Worm (Caenorhabditis elegans) whole organism, L2 larva: ENCODE data around the gene Y70G10A.4.

Experiments used
- C34F6.9 ChIP-seq: fragments of 150-350 bp; optimal IDR thresholded peaks from 2 replicates; lab custom pipeline; 2014; ENCODE audit warnings: missing biosample characterization, missing genetic modification characterization
- F13H6.1 ChIP-seq: sonication (generic microtip); optimal IDR thresholded peaks from 2 replicates; lab custom pipeline; 2016; ENCODE audit warnings: missing genetic modification characterization, missing compliant biosample characterization
- Y55F3AM.14 ChIP-seq: fragments of 200-800 bp; sonication (Bioruptor generic); optimal IDR thresholded peaks from 2 replicates; lab custom pipeline; 2018; ENCODE audit warnings: mild to moderate bottlenecking, missing genetic modification characterization, missing compliant biosample characterization
- ZK546.5 ChIP-seq: sonication (generic microtip); optimal IDR thresholded peaks from 2 replicates; lab custom pipeline; 2017; ENCODE audit warnings: missing biosample characterization, missing genetic modification characterization
- alr-1 ChIP-seq: fragments of 150-350 bp; optimal IDR thresholded peaks from 2 replicates; lab custom pipeline; 2014; ENCODE audit warnings: missing biosample characterization, missing genetic modification characterization
- aly-2 ChIP-seq: fragments of 150-350 bp; optimal IDR thresholded peaks from 2 replicates; lab custom pipeline; 2014; ENCODE audit warnings: missing biosample characterization, missing genetic modification characterization
- blmp-1 ChIP-seq: sonication (generic microtip); optimal IDR thresholded peaks from 2 replicates; lab custom pipeline; 2017; ENCODE audit warnings: missing genetic modification characterization, mild to moderate bottlenecking, missing compliant biosample characterization, antibody characterized with exemption, moderate library complexity; ENCODE audit not compliant: insufficient read depth
- ceh-16 ChIP-seq: fragments of 150-350 bp; optimal IDR thresholded peaks from 2 replicates; lab custom pipeline; 2014; ENCODE audit warnings: missing biosample characterization, missing genetic modification characterization
- ceh-82 ChIP-seq: fragments of 150-350 bp; optimal IDR thresholded peaks from 2 replicates; lab custom pipeline; 2014; ENCODE audit warnings: missing biosample characterization, missing genetic modification characterization
- dmd-4 ChIP-seq: sonication (generic microtip); optimal IDR thresholded peaks from 2 replicates; lab custom pipeline; 2017; ENCODE audit warnings: missing biosample characterization, missing genetic modification characterization
- egl-27 ChIP-seq: sonication (generic microtip); optimal IDR thresholded peaks from 3 replicates; lab custom pipeline; 2017; ENCODE audit warnings: missing biosample characterization, missing genetic modification reagents, missing genetic modification characterization
- elt-1 ChIP-seq: fragments of 150-350 bp; optimal IDR thresholded peaks from 2 replicates; lab custom pipeline; 2014; ENCODE audit warnings: missing biosample characterization, missing genetic modification characterization
- elt-3 ChIP-seq: sonication (generic microtip); optimal IDR thresholded peaks from 2 replicates; lab custom pipeline; 2017; ENCODE audit warnings: missing biosample characterization, missing genetic modification characterization
- fos-1 ChIP-seq: fragments of 150-350 bp; optimal IDR thresholded peaks from 2 replicates; lab custom pipeline; 2014; ENCODE audit warnings: missing biosample characterization, missing genetic modification characterization
- gmeb-1 ChIP-seq: fragments of 150-350 bp; optimal IDR thresholded peaks from 2 replicates; lab custom pipeline; 2014; ENCODE audit warnings: missing biosample characterization, missing genetic modification characterization
- lin-11 ChIP-seq: fragments of 150-350 bp; sonication (generic microtip); optimal IDR thresholded peaks from 2 replicates; lab custom pipeline; 2014; ENCODE audit warnings: missing biosample characterization, missing genetic modification characterization, inconsistent platforms, mixed read lengths
- lin-13 ChIP-seq: fragments of 150-350 bp; optimal IDR thresholded peaks from 2 replicates; lab custom pipeline; 2014; ENCODE audit warnings: missing biosample characterization, missing genetic modification reagents, missing genetic modification characterization
- lin-39 ChIP-seq: fragments of 150-350 bp; optimal IDR thresholded peaks from 2 replicates; lab custom pipeline; 2014; ENCODE audit warnings: missing biosample characterization, missing genetic modification reagents, missing genetic modification characterization
- lsy-2 ChIP-seq, 2 experiments: fragments of 150-350 bp in 1 of 2; sonication (generic microtip) in 1 of 2; optimal IDR thresholded peaks; 2 replicates each; lab custom pipeline; 2014 to 2017; ENCODE audit warnings: missing biosample characterization in 2 of 2, missing genetic modification characterization in 2 of 2
- mab-5 ChIP-seq: fragments of 150-350 bp; optimal IDR thresholded peaks from 2 replicates; lab custom pipeline; 2014; ENCODE audit warnings: missing biosample characterization, missing genetic modification characterization
- mdl-1 ChIP-seq, 2 experiments: fragments of 150-350 bp in 1 of 2; sonication (generic microtip) in 1 of 2; optimal IDR thresholded peaks; 2 replicates each; lab custom pipeline; 2017; ENCODE audit warnings: missing biosample characterization in 2 of 2, missing genetic modification characterization in 2 of 2
- nhr-10 ChIP-seq: sonication (generic microtip); optimal IDR thresholded peaks from 2 replicates; lab custom pipeline; 2017; ENCODE audit warnings: missing biosample characterization, missing genetic modification characterization
- nhr-11 ChIP-seq: fragments of 150-350 bp; optimal IDR thresholded peaks from 2 replicates; lab custom pipeline; 2014; ENCODE audit warnings: missing biosample characterization, missing genetic modification characterization
- nhr-129 ChIP-seq: fragments of 150-350 bp; optimal IDR thresholded peaks from 2 replicates; lab custom pipeline; 2014; ENCODE audit warnings: missing biosample characterization, missing genetic modification characterization
- nhr-21 ChIP-seq: fragments of 150-350 bp; optimal IDR thresholded peaks from 2 replicates; lab custom pipeline; 2014; ENCODE audit warnings: missing biosample characterization, missing genetic modification characterization
- nhr-23 ChIP-seq: fragments of 150-350 bp; optimal IDR thresholded peaks from 2 replicates; lab custom pipeline; 2014; ENCODE audit warnings: missing biosample characterization, missing genetic modification reagents, missing genetic modification characterization
- nhr-237 ChIP-seq: fragments of 150-350 bp; optimal IDR thresholded peaks from 2 replicates; lab custom pipeline; 2014; ENCODE audit warnings: missing biosample characterization, missing genetic modification characterization
- nhr-25 ChIP-seq: fragments of 150-350 bp; sonication (generic microtip); optimal IDR thresholded peaks from 3 replicates; lab custom pipeline; 2014; ENCODE audit warnings: missing biosample characterization, missing genetic modification characterization
- nhr-6 ChIP-seq: fragments of 150-350 bp; optimal IDR thresholded peaks from 2 replicates; lab custom pipeline; 2014; ENCODE audit warnings: missing biosample characterization, missing genetic modification characterization
- nhr-77 ChIP-seq: fragments of 150-350 bp; optimal IDR thresholded peaks from 2 replicates; lab custom pipeline; 2014; ENCODE audit warnings: missing biosample characterization, missing genetic modification characterization
- peb-1 ChIP-seq: fragments of 150-350 bp; optimal IDR thresholded peaks from 2 replicates; lab custom pipeline; 2014; ENCODE audit warnings: missing biosample characterization, missing genetic modification characterization
- sem-4 ChIP-seq: fragments of 150-350 bp; optimal IDR thresholded peaks from 2 replicates; lab custom pipeline; 2014; ENCODE audit warnings: missing biosample characterization, missing genetic modification reagents, missing genetic modification characterization
- skn-1 ChIP-seq: sonication (generic microtip); optimal IDR thresholded peaks from 2 replicates; lab custom pipeline; 2017; ENCODE audit warnings: missing biosample characterization, missing genetic modification characterization
- sma-3 ChIP-seq: sonication (generic microtip); optimal IDR thresholded peaks from 2 replicates; lab custom pipeline; 2016; ENCODE audit warnings: missing genetic modification reagents, missing genetic modification characterization, missing compliant biosample characterization
- sma-9 ChIP-seq, 2 experiments: fragments of 150-350 bp in 1 of 2; sonication (generic microtip) in 1 of 2; optimal IDR thresholded peaks; 2 replicates each; lab custom pipeline; 2014 to 2016; ENCODE audit warnings: missing genetic modification characterization in 2 of 2, mild to moderate bottlenecking in 1 of 2, missing biosample characterization in 1 of 2, missing compliant biosample characterization in 1 of 2, missing genetic modification reagents in 1 of 2, moderate library complexity in 1 of 2
- snpc-4 ChIP-seq: fragments of 150-350 bp; optimal IDR thresholded peaks from 2 replicates; lab custom pipeline; 2014; ENCODE audit warnings: missing biosample characterization, missing genetic modification characterization
- unc-39 ChIP-seq: fragments of 150-350 bp; optimal IDR thresholded peaks from 2 replicates; lab custom pipeline; 2014; ENCODE audit warnings: missing biosample characterization, missing genetic modification characterization
- unc-55 ChIP-seq: fragments of 150-350 bp; sonication (generic microtip); optimal IDR thresholded peaks from 3 replicates; lab custom pipeline; 2014; ENCODE audit warnings: missing biosample characterization, missing genetic modification reagents, missing genetic modification characterization
- unc-62 ChIP-seq: fragments of 150-350 bp; optimal IDR thresholded peaks from 2 replicates; lab custom pipeline; 2014; ENCODE audit warnings: missing biosample characterization, missing genetic modification reagents, missing genetic modification characterization
- zag-1 ChIP-seq: fragments of 150-350 bp; optimal IDR thresholded peaks from 2 replicates; lab custom pipeline; 2014; ENCODE audit warnings: missing biosample characterization, missing genetic modification characterization
- ztf-1 ChIP-seq: fragments of 200-800 bp; sonication (Bioruptor generic); conservative IDR thresholded peaks from 2 replicates; pipeline ENCODE4 v1.3.6; 2022; ENCODE audit warnings: missing genetic modification characterization, missing compliant biosample characterization
- ztf-11 ChIP-seq: sonication (generic microtip); optimal IDR thresholded peaks from 2 replicates; lab custom pipeline; 2017; ENCODE audit warnings: missing biosample characterization, missing genetic modification characterization
- ztf-4 ChIP-seq: fragments of 150-350 bp; optimal IDR thresholded peaks from 2 replicates; lab custom pipeline; 2014; ENCODE audit warnings: missing biosample characterization, missing genetic modification characterization

The Y70G10A.4 gene

DNA sequence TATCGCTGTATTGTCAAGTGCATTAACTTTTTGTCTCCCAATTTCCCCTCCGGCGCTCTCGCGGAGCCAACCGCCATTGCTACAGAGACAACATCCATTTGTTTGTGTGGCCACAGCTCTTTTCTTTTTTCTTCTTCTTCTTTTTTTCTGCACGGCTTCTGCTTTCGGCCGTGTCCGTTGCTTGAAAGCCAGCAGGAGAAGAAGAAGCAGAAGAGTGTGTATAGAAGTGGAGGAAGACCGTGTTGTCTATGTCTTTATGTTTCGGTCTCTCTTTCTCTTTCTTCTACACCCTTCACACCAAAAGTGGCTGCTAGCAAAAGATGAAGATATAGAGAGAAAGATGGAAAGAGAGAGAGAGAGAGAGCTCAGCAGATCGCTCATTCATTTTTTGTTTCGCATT, 34.1 kb upstream of the Y70G10A.4 start:
- TF ChIP-seq alr-1 (tag; lab: Kevin White, UChicago): no peak
- no peak for TF ChIP-seq ZK546.5 (tag; lab: Kevin White, UChicago)
- peak; percentile 60 for TF ChIP-seq snpc-4 (tag; lab: Kevin White, UChicago)
- no peak for TF ChIP-seq blmp-1 (tag; lab: Kevin White, UChicago)
- TF ChIP-seq F13H6.1 (tag; lab: Kevin White, UChicago): no peak
- TF ChIP-seq lin-39 (tag; lab: Kevin White, UChicago): no peak
- no peak for TF ChIP-seq egl-27
- peak in 1 of 2 experiments; percentile 52 for TF ChIP-seq lsy-2 (tag; optimal IDR thresholded peaks at IDR 0.05; lab: Kevin White, UChicago)
- no peak for TF ChIP-seq nhr-25 (tag; lab: Kevin White, UChicago)
- TF ChIP-seq dmd-4: no peak
- TF ChIP-seq zag-1 (tag; lab: Kevin White, UChicago): peak; percentile 20
- no peak for TF ChIP-seq nhr-10
- TF ChIP-seq mdl-1 (tag; optimal IDR thresholded peaks at IDR 0.05; lab: Kevin White, UChicago): no peak
- no peak for TF ChIP-seq lin-13 (GFP tag; lab: Kevin White, UChicago)
- no peak for TF ChIP-seq ztf-11 (tag; lab: Kevin White, UChicago)
- no peak for TF ChIP-seq nhr-21
- no peak for TF ChIP-seq peb-1 (tag; lab: Kevin White, UChicago)
- no peak for TF ChIP-seq mab-5 (tag; lab: Kevin White, UChicago)
- no peak for TF ChIP-seq elt-3 (tag; lab: Kevin White, UChicago)
- TF ChIP-seq C34F6.9 (tag; lab: Kevin White, UChicago): peak; percentile 69
- peak; percentile 91 for TF ChIP-seq unc-55 (GFP tag; lab: Kevin White, UChicago)
- TF ChIP-seq unc-62 (GFP tag; lab: Kevin White, UChicago): no peak
- TF ChIP-seq ceh-82: no peak
- no peak for TF ChIP-seq ztf-1 (GFP tag; lab: Robert Waterston, UW)
- no peak for TF ChIP-seq ztf-4 (tag; lab: Kevin White, UChicago)
- TF ChIP-seq Y55F3AM.14 (GFP tag; lab: Kevin White, UChicago): no peak
- no peak for TF ChIP-seq sma-3 (GFP tag; lab: Kevin White, UChicago)
- TF ChIP-seq aly-2: no peak
- no peak for TF ChIP-seq unc-39 (tag; lab: Kevin White, UChicago)
- no peak for TF ChIP-seq sem-4 (tag; lab: Kevin White, UChicago)
- TF ChIP-seq gmeb-1 (tag; lab: Kevin White, UChicago): no peak
- no peak for TF ChIP-seq fos-1 (tag; lab: Kevin White, UChicago)
- TF ChIP-seq sma-9 (GFP tag; optimal IDR thresholded peaks at IDR 0.05; lab: Kevin White, UChicago): no peak
- no peak for TF ChIP-seq sma-9 (tag; optimal IDR thresholded peaks at IDR 0.05; lab: Kevin White, UChicago)
- TF ChIP-seq nhr-129: peak; percentile 40
- TF ChIP-seq elt-1 (tag; lab: Kevin White, UChicago): no peak
- TF ChIP-seq ceh-16: no peak
- no peak for TF ChIP-seq nhr-77 (tag; lab: Kevin White, UChicago)
- TF ChIP-seq lin-11 (tag; lab: Kevin White, UChicago): no peak
- no peak for TF ChIP-seq nhr-237
- TF ChIP-seq nhr-23 (tag; lab: Kevin White, UChicago): no peak
- no peak for TF ChIP-seq nhr-11 (tag; lab: Kevin White, UChicago)

- TF ChIP-seq Y55F3AM.14 (GFP tag; lab: Kevin White, UChicago) (no peak), unc-62 (GFP tag; lab: Kevin White, UChicago) (no peak), unc-39 (tag; lab: Kevin White, UChicago) (no peak), zag-1 (tag; lab: Kevin White, UChicago) (no peak), nhr-6 (tag; lab: Kevin White, UChicago) (no peak), skn-1 (tag; lab: Kevin White, UChicago) (no peak)
These were observed 33.0 kb upstream of the Y70G10A.4 start, which contains the start of gene epac-1 for ce11 chrIII:10188912-10189311. epac-1 (plus strand) TSS chrIII:10189212.
